Fruit fly (Drosophila melanogaster) whole organism, embryonic: ENCODE data around the gene Slu7.
A peak's percentile ranks its signal among the peaks of the same experiment; 100 is the strongest.

Experiments used
- CG10267 ChIP-seq: fragments of 200-800 bp; sonication (Bioruptor generic); optimal IDR thresholded peaks from 2 replicates; lab custom pipeline; 2018; ENCODE audit warnings: missing biosample characterization, mild to moderate bottlenecking, missing genetic modification characterization, moderate library complexity
- CG10321 ChIP-seq: fragments of 200-800 bp; sonication (Bioruptor generic); IDR thresholded peaks from 2 replicates; pipeline ENCODE4 v1.3.6; 2022; ENCODE audit warnings: missing biosample characterization, missing genetic modification characterization
- CG11560 ChIP-seq: fragments of 200-800 bp; sonication (Bioruptor generic); IDR thresholded peaks from 3 replicates; pipeline ENCODE4 v1.3.6; 2022; ENCODE audit warnings: missing biosample characterization, missing genetic modification characterization
- CG12391 ChIP-seq: fragments of 200-800 bp; sonication (Bioruptor generic); optimal IDR thresholded peaks from 3 replicates; lab custom pipeline; 2018; ENCODE audit warnings: missing biosample characterization, mild to moderate bottlenecking, missing genetic modification characterization, moderate library complexity
- CG12744 ChIP-seq: fragments of 200-800 bp; sonication (Bioruptor generic); optimal IDR thresholded peaks from 2 replicates; lab custom pipeline; 2016; ENCODE audit warnings: missing biosample characterization, missing genetic modification characterization
- CG14050 ChIP-seq: fragments of 200-800 bp; sonication (Bioruptor generic); IDR thresholded peaks from 3 replicates; pipeline ENCODE4 v1.3.6; 2022; ENCODE audit warnings: missing biosample characterization, missing genetic modification characterization
- CG1832 ChIP-seq: fragments of 200-800 bp; sonication (Bioruptor generic); optimal IDR thresholded peaks from 2 replicates; lab custom pipeline; 2017; ENCODE audit warnings: missing biosample characterization, mild to moderate bottlenecking, missing genetic modification characterization, inconsistent platforms
- CG18764 ChIP-seq: fragments of 200-800 bp; sonication (Bioruptor generic); optimal IDR thresholded peaks from 3 replicates; lab custom pipeline; 2016; ENCODE audit warnings: missing biosample characterization, missing genetic modification characterization
- CG2889 ChIP-seq: fragments of 200-800 bp; sonication (Bioruptor generic); IDR thresholded peaks from 3 replicates; pipeline ENCODE4 v1.3.6; 2022; ENCODE audit warnings: missing biosample characterization, missing genetic modification characterization
- CG30431 ChIP-seq: fragments of 200-800 bp; sonication (Bioruptor generic); optimal IDR thresholded peaks from 2 replicates; lab custom pipeline; 2017; ENCODE audit warnings: missing biosample characterization, missing genetic modification characterization
- CG32772 ChIP-seq: fragments of 200-800 bp; sonication (Bioruptor generic); IDR thresholded peaks from 2 replicates; pipeline ENCODE4 v1.3.6; 2022; ENCODE audit warnings: missing biosample characterization, missing genetic modification characterization
- CG42726 ChIP-seq: fragments of 200-800 bp; sonication (Bioruptor generic); IDR thresholded peaks from 2 replicates; pipeline ENCODE4 v1.3.6; 2022; ENCODE audit warnings: missing biosample characterization, missing genetic modification characterization; ENCODE audit not compliant: partially characterized antibody
- CG4360 ChIP-seq: fragments of 200-800 bp; sonication (Bioruptor generic); IDR thresholded peaks from 2 replicates; pipeline ENCODE4 v1.3.6; 2022; ENCODE audit warnings: missing biosample characterization, missing genetic modification characterization
- CG4707 ChIP-seq: fragments of 200-800 bp; sonication (Bioruptor generic); optimal IDR thresholded peaks from 2 replicates; lab custom pipeline; 2018; ENCODE audit warnings: missing biosample characterization, mild to moderate bottlenecking, missing genetic modification characterization, moderate library complexity
- CG7786 ChIP-seq: fragments of 200-800 bp; sonication (Bioruptor generic); optimal IDR thresholded peaks from 2 replicates; lab custom pipeline; 2016; ENCODE audit warnings: missing biosample characterization, missing genetic modification characterization
- CG7839 ChIP-seq: fragments of 200-800 bp; sonication (Bioruptor generic); optimal IDR thresholded peaks from 3 replicates; lab custom pipeline; 2018; ENCODE audit warnings: missing biosample characterization, mild to moderate bottlenecking, missing genetic modification characterization, moderate library complexity
- CG9876 ChIP-seq: fragments of 200-800 bp; sonication (Bioruptor generic); optimal IDR thresholded peaks from 2 replicates; lab custom pipeline; 2016; ENCODE audit warnings: missing biosample characterization, missing genetic modification characterization
- E2f1 ChIP-seq: fragments of 200-800 bp; sonication (Bioruptor generic); IDR thresholded peaks from 2 replicates; pipeline ENCODE4 v1.3.6; 2022; ENCODE audit warnings: missing biosample characterization, missing genetic modification characterization
- ERR ChIP-seq: fragments of 200-800 bp; sonication (Bioruptor generic); optimal IDR thresholded peaks from 2 replicates; lab custom pipeline; 2016; ENCODE audit warnings: missing biosample characterization, missing genetic modification characterization
- Eip74EF ChIP-seq, 2 experiments: fragments of 200-800 bp in 1 of 2; fragments of >200 bp in 1 of 2; sonication (Bioruptor generic) in 1 of 2; optimal IDR thresholded peaks; 2 replicates each; lab custom pipeline; 2017 to 2019; ENCODE audit warnings: missing biosample characterization in 2 of 2, missing genetic modification characterization in 2 of 2, mild to moderate bottlenecking in 1 of 2, moderate library complexity in 1 of 2
- Fer1 ChIP-seq: fragments of 200-800 bp; sonication (Bioruptor generic); optimal IDR thresholded peaks from 2 replicates; lab custom pipeline; 2017; ENCODE audit warnings: missing biosample characterization, mild to moderate bottlenecking, missing genetic modification characterization
- Fer2 ChIP-seq: fragments of 200-800 bp; sonication (Bioruptor generic); optimal IDR thresholded peaks from 2 replicates; lab custom pipeline; 2018; ENCODE audit warnings: missing biosample characterization, mild to moderate bottlenecking, missing genetic modification characterization, moderate library complexity
- GATAe ChIP-seq: fragments of 200-800 bp; sonication (Bioruptor generic); conservative IDR thresholded peaks from 2 replicates; pipeline ENCODE4 v1.3.6; 2022; ENCODE audit warnings: missing biosample characterization, missing genetic modification characterization
- Hr78 ChIP-seq, 2 experiments: fragments of 200-800 bp in 1 of 2; fragments of >200 bp in 1 of 2; sonication (Bioruptor generic) in 1 of 2; optimal IDR thresholded peaks; 2 replicates each; lab custom pipeline; 2017 to 2019; ENCODE audit warnings: missing biosample characterization in 2 of 2, missing genetic modification characterization in 2 of 2, mild to moderate bottlenecking in 1 of 2, moderate library complexity in 1 of 2
- Lpt ChIP-seq: fragments of >200 bp; optimal IDR thresholded peaks from 2 replicates; lab custom pipeline; 2018; ENCODE audit warnings: missing biosample characterization, missing genetic modification characterization
- Six4 ChIP-seq: fragments of 200-800 bp; sonication (Bioruptor generic); optimal IDR thresholded peaks from 2 replicates; lab custom pipeline; 2016; ENCODE audit warnings: missing biosample characterization, missing genetic modification characterization
- Sry-δ ChIP-seq: fragments of 200-800 bp; sonication (Bioruptor generic); optimal IDR thresholded peaks from 2 replicates; lab custom pipeline; 2016; ENCODE audit warnings: missing biosample characterization, missing genetic modification characterization
- abd-A ChIP-seq: fragments of 200-800 bp; sonication (Bioruptor generic); optimal IDR thresholded peaks from 3 replicates; lab custom pipeline; 2019; ENCODE audit warnings: missing biosample characterization, mild to moderate bottlenecking, missing genetic modification characterization, moderate library complexity
- bbx ChIP-seq: fragments of 200-800 bp; sonication (Bioruptor generic); IDR thresholded peaks from 2 replicates; pipeline ENCODE4 v1.3.6; 2022; ENCODE audit warnings: missing biosample characterization, missing genetic modification characterization; ENCODE audit not compliant: partially characterized antibody
- bcd ChIP-seq: fragments of 200-800 bp; sonication (Bioruptor generic); optimal IDR thresholded peaks from 2 replicates; lab custom pipeline; 2017; ENCODE audit warnings: missing biosample characterization, mild to moderate bottlenecking, missing genetic modification characterization
- bigmax ChIP-seq: fragments of 200-800 bp; sonication (Bioruptor generic); optimal IDR thresholded peaks from 2 replicates; lab custom pipeline; 2018; ENCODE audit warnings: missing biosample characterization, mild to moderate bottlenecking, missing genetic modification characterization
- cas ChIP-seq: fragments of 200-800 bp; sonication (Bioruptor generic); IDR thresholded peaks from 2 replicates; pipeline ENCODE4 v1.3.6; 2022; ENCODE audit warnings: missing biosample characterization, missing genetic modification characterization
- crc ChIP-seq: fragments of 200-800 bp; sonication (Bioruptor generic); optimal IDR thresholded peaks from 2 replicates; lab custom pipeline; 2016; ENCODE audit warnings: missing biosample characterization, missing genetic modification characterization
- dysf ChIP-seq: fragments of 200-800 bp; sonication (Bioruptor generic); IDR thresholded peaks from 3 replicates; pipeline ENCODE4 v1.3.6; 2022; ENCODE audit warnings: missing biosample characterization, missing genetic modification characterization
- gcm ChIP-seq: fragments of 200-800 bp; sonication (Bioruptor generic); optimal IDR thresholded peaks from 2 replicates; lab custom pipeline; 2019; ENCODE audit warnings: missing biosample characterization, mild to moderate bottlenecking, missing genetic modification characterization, moderate library complexity
- hb ChIP-seq: fragments of 200-800 bp; sonication (Bioruptor generic); IDR thresholded peaks from 3 replicates; pipeline ENCODE4 v1.3.6; 2022; ENCODE audit warnings: missing biosample characterization, missing genetic modification characterization; ENCODE audit not compliant: partially characterized antibody
- her ChIP-seq: fragments of 200-800 bp; sonication (Bioruptor generic); optimal IDR thresholded peaks from 2 replicates; lab custom pipeline; 2016; ENCODE audit warnings: missing biosample characterization, missing genetic modification characterization
- jing ChIP-seq: fragments of 200-800 bp; sonication (Bioruptor generic); optimal IDR thresholded peaks from 2 replicates; lab custom pipeline; 2018; ENCODE audit warnings: missing biosample characterization, mild to moderate bottlenecking, missing genetic modification characterization
- kah ChIP-seq: fragments of 200-800 bp; sonication (Bioruptor generic); optimal IDR thresholded peaks from 2 replicates; lab custom pipeline; 2018; ENCODE audit warnings: missing biosample characterization, mild to moderate bottlenecking, missing genetic modification characterization
- lab ChIP-seq: fragments of 200-800 bp; sonication (Bioruptor generic); optimal IDR thresholded peaks from 3 replicates; lab custom pipeline; 2017; ENCODE audit warnings: missing biosample characterization, missing genetic modification characterization, mild to moderate bottlenecking, moderate library complexity, missing genetic modification reagents
- lov ChIP-seq, 2 experiments: fragments of 200-800 bp in 1 of 2; fragments of >200 bp in 1 of 2; sonication (Bioruptor generic) in 1 of 2; IDR thresholded peaks in 1 of 2; optimal IDR thresholded peaks in 1 of 2; 2 replicates in 1 of 2; 3 replicates in 1 of 2; pipeline versions ENCODE4 v1.3.6 to Lab custom; 2017 to 2022; ENCODE audit warnings: missing biosample characterization in 1 of 2, missing genetic modification characterization in 1 of 2
- org-1 ChIP-seq: fragments of 200-800 bp; sonication (Bioruptor generic); optimal IDR thresholded peaks from 2 replicates; lab custom pipeline; 2017; ENCODE audit warnings: missing biosample characterization, missing genetic modification characterization
- pho ChIP-seq: fragments of 200-800 bp; sonication (Bioruptor generic); optimal IDR thresholded peaks from 2 replicates; lab custom pipeline; 2016; ENCODE audit warnings: missing biosample characterization, missing genetic modification characterization
- ranshi ChIP-seq: fragments of 200-800 bp; sonication (Bioruptor generic); IDR thresholded peaks from 2 replicates; pipeline ENCODE4 v1.3.6; 2022; ENCODE audit warnings: missing biosample characterization, missing genetic modification characterization
- repo ChIP-seq: fragments of 200-800 bp; sonication (Bioruptor generic); optimal IDR thresholded peaks from 2 replicates; lab custom pipeline; 2016; ENCODE audit warnings: missing biosample characterization, missing genetic modification characterization
- scrt ChIP-seq: fragments of 200-800 bp; sonication (Bioruptor generic); optimal IDR thresholded peaks from 2 replicates; lab custom pipeline; 2018; ENCODE audit warnings: missing biosample characterization, mild to moderate bottlenecking, missing genetic modification characterization, moderate library complexity
- slbo ChIP-seq: fragments of 200-800 bp; sonication (Bioruptor generic); IDR thresholded peaks from 2 replicates; pipeline ENCODE4 v1.3.6; 2022; ENCODE audit warnings: missing biosample characterization, missing genetic modification characterization
- trh ChIP-seq: fragments of 200-800 bp; sonication (Bioruptor generic); optimal IDR thresholded peaks from 2 replicates; lab custom pipeline; 2016; ENCODE audit warnings: missing biosample characterization, missing genetic modification characterization
- ttk ChIP-seq: fragments of 200-800 bp; sonication (Bioruptor generic); IDR thresholded peaks from 2 replicates; pipeline ENCODE4 v2.1.2; 2022; ENCODE audit warnings: missing biosample characterization, missing genetic modification characterization

Gene Slu7

dm6 chr3R:29075631-29076398 lies 36.9 kb upstream of the Slu7 start (continued):
- TF ChIP-seq crc: no peak
- no peak for TF ChIP-seq GATAe (GFP tag; lab: Robert Waterston, UW)
- no peak for TF ChIP-seq CG9876 (GFP tag; lab: Kevin White, UChicago)
- TF ChIP-seq CG2889 (GFP tag; lab: Robert Waterston, UW): no peak
- TF ChIP-seq dysf: no peak
- no peak for TF ChIP-seq CG4360 (GFP tag; lab: Robert Waterston, UW)
- TF ChIP-seq ranshi (GFP tag; lab: Robert Waterston, UW): no peak
- peak; percentile 14 for TF ChIP-seq CG10267 (tag; lab: Kevin White, UChicago)
- TF ChIP-seq CG32772 (GFP tag; lab: Robert Waterston, UW): no peak
- TF ChIP-seq pho (GFP tag; lab: Kevin White, UChicago): no peak
- TF ChIP-seq ttk: 0 out of 2 replicates have a peak, but pooled peaks have one; percentile 25
- TF ChIP-seq cas (GFP tag; lab: Robert Waterston, UW): no peak
- TF ChIP-seq slbo: peak; percentile 55
- no peak for TF ChIP-seq CG18764
- TF ChIP-seq kah (GFP tag; lab: Kevin White, UChicago): no peak
- TF ChIP-seq lov (optimal IDR thresholded peaks at IDR 0.05; lab: Kevin White, UChicago): no peak
- no peak for TF ChIP-seq lov (GFP tag; IDR thresholded peaks at IDR 0.05; lab: Robert Waterston, UW)
- no peak for TF ChIP-seq bcd
- TF ChIP-seq org-1 (GFP tag; lab: Kevin White, UChicago): peak; percentile 1
- no peak for TF ChIP-seq CG11560 (tag; lab: Robert Waterston, UW)
- TF ChIP-seq lab (GFP tag; lab: Kevin White, UChicago): peak; percentile 31
- TF ChIP-seq CG14050 (GFP tag; lab: Robert Waterston, UW): no peak
- no peak for TF ChIP-seq Fer2 (tag; lab: Kevin White, UChicago)
- no peak for TF ChIP-seq Sry-δ
- no peak for TF ChIP-seq CG30431 (GFP tag; lab: Kevin White, UChicago)
- no peak for TF ChIP-seq gcm
- TF ChIP-seq CG10321 (GFP tag; lab: Robert Waterston, UW): no peak
- no peak for TF ChIP-seq E2f1 (GFP tag; lab: Robert Waterston, UW)
- no peak for TF ChIP-seq hb (GFP tag; lab: Robert Waterston, UW)
- no peak for TF ChIP-seq her (GFP tag; lab: Kevin White, UChicago)
- no peak for TF ChIP-seq scrt (GFP tag; lab: Kevin White, UChicago)
- no peak for TF ChIP-seq Six4 (GFP tag; lab: Kevin White, UChicago)
- no peak for TF ChIP-seq Lpt (GFP tag; lab: Kevin White, UChicago)
- TF ChIP-seq Eip74EF (GFP tag; optimal IDR thresholded peaks at IDR 0.05; lab: Kevin White, UChicago): no peak
- no peak for TF ChIP-seq CG42726 (GFP tag; lab: Robert Waterston, UW)
- no peak for TF ChIP-seq CG4707 (GFP tag; lab: Kevin White, UChicago)
- no peak for TF ChIP-seq bbx
- no peak for TF ChIP-seq trh (GFP tag; lab: Kevin White, UChicago)
- no peak for TF ChIP-seq jing (GFP tag; lab: Kevin White, UChicago)
- TF ChIP-seq repo (GFP tag; lab: Kevin White, UChicago): no peak
- peak; percentile 46 for TF ChIP-seq Fer1 (GFP tag; lab: Kevin White, UChicago)
- no peak for TF ChIP-seq abd-A (tag; lab: Kevin White, UChicago)
- no peak for TF ChIP-seq bigmax (GFP tag; lab: Kevin White, UChicago)
- no peak for TF ChIP-seq ERR
- TF ChIP-seq Hr78 (GFP tag; optimal IDR thresholded peaks at IDR 0.05; lab: Kevin White, UChicago): no peak
- TF ChIP-seq CG7786 (GFP tag; lab: Kevin White, UChicago): peak; percentile 9
- peak; percentile 9 for TF ChIP-seq CG7839 (tag; lab: Kevin White, UChicago)
- TF ChIP-seq CG12744 (GFP tag; lab: Kevin White, UChicago): no peak
- TF ChIP-seq CG12391: peak; percentile 13
- no peak for TF ChIP-seq CG1832 (GFP tag; lab: Kevin White, UChicago)
